Fruit fly (Drosophila melanogaster) whole organism, wandering third instar larva: ENCODE measurements around the gene RpS7.

ENCODE experiments used
- Abd-B ChIP-seq: fragments of >200 bp; optimal IDR thresholded peaks from 2 replicates; lab custom pipeline; 2017; ENCODE audit warnings: missing biosample characterization, missing genetic modification characterization
- CG32264 ChIP-seq: fragments of 200-800 bp; sonication (Bioruptor generic); optimal IDR thresholded peaks from 2 replicates; lab custom pipeline; 2016; ENCODE audit warnings: missing biosample characterization, missing genetic modification characterization
- CG9705 ChIP-seq: fragments of 200-800 bp; sonication (Bioruptor generic); optimal IDR thresholded peaks from 2 replicates; lab custom pipeline; 2018; ENCODE audit warnings: missing biosample characterization, mild to moderate bottlenecking, missing genetic modification characterization
- CrebA ChIP-seq: fragments of 200-800 bp; sonication (Bioruptor generic); optimal IDR thresholded peaks from 2 replicates; lab custom pipeline; 2016; ENCODE audit warnings: missing biosample characterization, mild to moderate bottlenecking, missing genetic modification characterization, borderline replicate concordance
- Dfd ChIP-seq: fragments of >200 bp; optimal IDR thresholded peaks from 2 replicates; lab custom pipeline; 2017; ENCODE audit warnings: missing biosample characterization, missing genetic modification characterization
- Dif ChIP-seq: fragments of 200-275, 200-300 bp; sonication (Bioruptor generic); optimal IDR thresholded peaks from 2 replicates; lab custom pipeline; 2018; ENCODE audit warnings: missing biosample characterization, missing genetic modification characterization; ENCODE audit not compliant: partially characterized antibody
- HLH106 ChIP-seq: fragments of 200-800 bp; optimal IDR thresholded peaks from 3 replicates; lab custom pipeline; 2019; ENCODE audit warnings: missing biosample characterization, mild to moderate bottlenecking, missing genetic modification characterization, moderate library complexity
- Hnf4 ChIP-seq: fragments of 200-800 bp; sonication (Bioruptor generic); optimal IDR thresholded peaks from 2 replicates; lab custom pipeline; 2016; ENCODE audit warnings: missing biosample characterization, mild to moderate bottlenecking, missing genetic modification characterization
- Hr78 ChIP-seq: fragments of >200 bp; optimal IDR thresholded peaks from 2 replicates; lab custom pipeline; 2017; ENCODE audit warnings: missing biosample characterization, missing genetic modification characterization
- Hr83 ChIP-seq: fragments of 200-300 bp; sonication (Bioruptor generic); optimal IDR thresholded peaks from 2 replicates; lab custom pipeline; 2016; ENCODE audit warnings: missing biosample characterization, mild to moderate bottlenecking, missing genetic modification characterization, moderate library complexity; ENCODE audit not compliant: poor library complexity, severe bottlenecking
- Jra ChIP-seq: sonication (Bioruptor generic); optimal IDR thresholded peaks from 2 replicates; lab custom pipeline; 2016; ENCODE audit warnings: missing biosample characterization, missing genetic modification characterization
- Mio ChIP-seq: sonication (Bioruptor generic); optimal IDR thresholded peaks from 2 replicates; lab custom pipeline; 2016; ENCODE audit warnings: missing biosample characterization, missing genetic modification characterization
- Myc ChIP-seq: fragments of >200 bp; optimal IDR thresholded peaks from 2 replicates; lab custom pipeline; 2017
- N ChIP-seq: fragments of >200 bp; optimal IDR thresholded peaks from 2 replicates; lab custom pipeline; 2018; ENCODE audit warnings: missing biosample characterization, missing external identifiers, missing genetic modification characterization
- OdsH ChIP-seq: fragments of 200-800 bp; sonication (Bioruptor generic); optimal IDR thresholded peaks from 2 replicates; lab custom pipeline; 2016; ENCODE audit warnings: missing biosample characterization, mild to moderate bottlenecking, missing genetic modification characterization
- Rel ChIP-seq, 2 experiments: fragments of 200-800 bp; sonication (Bioruptor generic) in 1 of 2; optimal IDR thresholded peaks; 2 replicates in 1 of 2; 3 replicates in 1 of 2; lab custom pipeline; 2016 to 2019; ENCODE audit warnings: mild to moderate bottlenecking in 2 of 2, missing biosample characterization in 2 of 2, missing genetic modification characterization in 2 of 2, moderate library complexity in 1 of 2
- Sp1 ChIP-seq: fragments of 200-800 bp; sonication (Bioruptor generic); optimal IDR thresholded peaks from 3 replicates; lab custom pipeline; 2019; ENCODE audit warnings: missing biosample characterization, mild to moderate bottlenecking, missing genetic modification characterization, moderate library complexity
- Vsx2 ChIP-seq: fragments of 200-300, 225-300 bp; sonication (Bioruptor generic); optimal IDR thresholded peaks from 2 replicates; lab custom pipeline; 2018; ENCODE audit warnings: missing biosample characterization, missing genetic modification characterization; ENCODE audit not compliant: partially characterized antibody
- br ChIP-seq: fragments of 200-800 bp; sonication (Bioruptor generic); optimal IDR thresholded peaks from 2 replicates; lab custom pipeline; 2016; ENCODE audit warnings: missing biosample characterization, missing genetic modification characterization
- brk ChIP-seq: fragments of 200-800 bp; sonication (Bioruptor generic); optimal IDR thresholded peaks from 2 replicates; lab custom pipeline; 2016; ENCODE audit warnings: missing biosample characterization, mild to moderate bottlenecking, missing genetic modification characterization
- dl ChIP-seq, 2 experiments: fragments of 175-275, 200-275 bp in 1 of 2; fragments of 200-275 bp in 1 of 2; sonication (Bioruptor generic); optimal IDR thresholded peaks; lab custom pipeline; 2018; ENCODE audit warnings: mild to moderate bottlenecking in 2 of 2, missing biosample characterization in 2 of 2, missing genetic modification characterization in 2 of 2, moderate library complexity in 2 of 2; ENCODE audit not compliant: partially characterized antibody in 2 of 2, insufficient read depth in 1 of 2
- dmrt93B ChIP-seq: fragments of 200-800 bp; sonication (Bioruptor generic); optimal IDR thresholded peaks from 2 replicates; lab custom pipeline; 2018; ENCODE audit warnings: missing biosample characterization, mild to moderate bottlenecking, missing genetic modification characterization
- dsf ChIP-seq: sonication (Bioruptor generic); optimal IDR thresholded peaks from 2 replicates; lab custom pipeline; 2016; ENCODE audit warnings: missing biosample characterization, missing genetic modification characterization, borderline replicate concordance
- ey ChIP-seq: fragments of 200-800 bp; sonication (Bioruptor generic); optimal IDR thresholded peaks from 2 replicates; lab custom pipeline; 2016; ENCODE audit warnings: missing biosample characterization, missing genetic modification characterization
- foxo ChIP-seq, 2 experiments: fragments of 200-800 bp; sonication (Bioruptor generic); optimal IDR thresholded peaks; 2 replicates in 1 of 2; 3 replicates in 1 of 2; lab custom pipeline; 2016 to 2017; ENCODE audit warnings: missing biosample characterization in 2 of 2, missing genetic modification characterization in 2 of 2
- fru ChIP-seq: fragments of 200-800 bp; sonication (Bioruptor generic); optimal IDR thresholded peaks from 3 replicates; lab custom pipeline; 2016; ENCODE audit warnings: missing biosample characterization, mild to moderate bottlenecking, missing genetic modification characterization
- h ChIP-seq: fragments of 200-800 bp; sonication (Bioruptor generic); optimal IDR thresholded peaks from 3 replicates; lab custom pipeline; 2016; ENCODE audit warnings: missing biosample characterization, mild to moderate bottlenecking, missing genetic modification characterization
- jim ChIP-seq: fragments of 175-275, 200-325 bp; sonication (Bioruptor generic); optimal IDR thresholded peaks from 2 replicates; lab custom pipeline; 2016; ENCODE audit warnings: missing biosample characterization, mild to moderate bottlenecking, missing genetic modification characterization
- lola ChIP-seq: fragments of >200 bp; optimal IDR thresholded peaks from 2 replicates; lab custom pipeline; 2017; ENCODE audit warnings: missing biosample characterization, missing genetic modification characterization
- psq ChIP-seq: fragments of 200-800 bp; sonication (Bioruptor generic); optimal IDR thresholded peaks from 3 replicates; lab custom pipeline; 2017; ENCODE audit warnings: missing biosample characterization, mild to moderate bottlenecking, missing genetic modification characterization, moderate library complexity
- rgr ChIP-seq: fragments of 200-800 bp; sonication (Bioruptor generic); optimal IDR thresholded peaks from 3 replicates; lab custom pipeline; 2016; ENCODE audit warnings: missing biosample characterization, mild to moderate bottlenecking, missing genetic modification characterization
- sage ChIP-seq: fragments of 200-800 bp; sonication (Bioruptor generic); optimal IDR thresholded peaks from 2 replicates; lab custom pipeline; 2016; ENCODE audit warnings: missing biosample characterization, mild to moderate bottlenecking, missing genetic modification characterization
- sv ChIP-seq: fragments of 200-800 bp; sonication (Bioruptor generic); optimal IDR thresholded peaks from 3 replicates; lab custom pipeline; 2016; ENCODE audit warnings: missing biosample characterization, missing genetic modification characterization
- tai ChIP-seq: sonication (Bioruptor generic); optimal IDR thresholded peaks from 2 replicates; lab custom pipeline; 2016; ENCODE audit warnings: missing biosample characterization, missing genetic modification characterization
- usp ChIP-seq: fragments of >200 bp; optimal IDR thresholded peaks from 2 replicates; lab custom pipeline; 2017; ENCODE audit warnings: missing biosample characterization, missing genetic modification characterization
- woc ChIP-seq: sonication (Bioruptor generic); optimal IDR thresholded peaks from 2 replicates; lab custom pipeline; 2016; ENCODE audit warnings: missing biosample characterization, mild to moderate bottlenecking, missing genetic modification characterization

Gene RpS7

DNA sequence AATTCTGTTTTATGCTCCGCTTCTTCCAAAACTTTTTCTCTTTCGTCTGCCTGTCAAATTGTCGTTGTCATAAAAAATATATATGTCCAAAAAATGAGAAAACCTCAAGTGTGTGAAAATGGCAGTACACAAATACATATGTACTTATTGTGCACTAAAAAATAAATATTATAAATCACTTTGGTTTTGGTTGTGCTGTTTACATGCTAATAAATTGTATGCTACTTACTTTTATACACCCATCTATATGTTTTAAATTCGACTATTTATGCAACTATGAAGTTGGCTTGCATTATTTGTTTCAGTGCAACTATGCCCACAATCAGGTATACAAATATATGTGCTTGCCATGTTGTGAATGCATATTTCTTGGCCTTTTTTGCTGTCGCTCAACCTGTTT is 48.8 kb upstream of the RpS7 start:
- TF ChIP-seq tai (GFP tag; lab: Kevin White, UChicago) (no peak), woc (GFP tag; lab: Kevin White, UChicago) (peak; percentile 83), HLH106 (peak; percentile 94), Rel (GFP tag; optimal IDR thresholded peaks at IDR 0.05; lab: Kevin White, UChicago) (peak; percentile 70), Rel (tag; optimal IDR thresholded peaks at IDR 0.05; lab: Kevin White, UChicago) (peak; percentile 49), N (no peak), CrebA (peak; percentile 74), sage (GFP tag; lab: Kevin White, UChicago) (peak; percentile 78), Vsx2 (GFP tag; lab: Kevin White, UChicago) (no peak), fru (peak; percentile 96), Jra (GFP tag; lab: Kevin White, UChicago) (peak; percentile 79), jim (GFP tag; lab: Kevin White, UChicago) (no peak), Sp1 (GFP tag; lab: Kevin White, UChicago) (peak; percentile 86), rgr (peak; percentile 91), Hnf4 (GFP tag; lab: Kevin White, UChicago) (peak; percentile 88), h (GFP tag; lab: Kevin White, UChicago) (peak; percentile 96), Hr78 (GFP tag; lab: Kevin White, UChicago) (no peak), ey (GFP tag; lab: Kevin White, UChicago) (peak; percentile 86), CG9705 (GFP tag; lab: Kevin White, UChicago) (no peak), foxo (GFP tag; optimal IDR thresholded peaks at IDR 0.05; lab: Kevin White, UChicago) (peak in 1 of 2 experiments; percentile 92), lola (no peak), OdsH (GFP tag; lab: Kevin White, UChicago) (peak; percentile 93), Myc (lab: Kevin White, UChicago) (no peak), sv (GFP tag; lab: Kevin White, UChicago) (no peak), br (GFP tag; lab: Kevin White, UChicago) (peak; percentile 87), dsf (peak; percentile 23), Hr83 (GFP tag; lab: Kevin White, UChicago) (no peak), dmrt93B (GFP tag; lab: Kevin White, UChicago) (peak; percentile 63), brk (peak; percentile 82), Dfd (no peak), psq (peak; percentile 89)
- TF ChIP-seq, all 38 proteins: peak for 19

DNA sequence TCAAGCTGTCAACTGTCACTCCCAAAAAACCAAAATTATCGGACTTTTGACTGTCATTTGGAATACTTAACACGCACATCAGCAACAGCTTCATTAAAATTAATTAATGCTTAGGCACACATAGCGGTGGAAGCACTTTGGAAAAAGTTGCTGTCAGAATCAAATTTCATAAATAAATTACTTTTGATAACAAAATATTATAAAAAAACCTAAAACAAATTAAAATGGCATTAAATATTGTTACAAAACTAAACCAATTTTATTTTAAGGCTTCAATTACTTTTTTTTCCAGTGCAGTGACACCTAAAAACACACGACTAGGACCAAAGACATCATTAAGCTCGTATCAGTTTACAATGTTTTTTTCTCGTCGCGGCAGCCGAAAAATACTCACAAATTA is 47.4 kb upstream of the RpS7 start:
- TF ChIP-seq HLH106 (peak; percentile 66), tai (GFP tag; lab: Kevin White, UChicago) (no peak), CG32264 (no peak), sage (GFP tag; lab: Kevin White, UChicago) (no peak), OdsH (GFP tag; lab: Kevin White, UChicago) (peak; percentile 29), N (no peak), brk (no peak), CrebA (no peak), woc (GFP tag; lab: Kevin White, UChicago) (no peak), br (GFP tag; lab: Kevin White, UChicago) (peak; percentile 14), Myc (lab: Kevin White, UChicago) (no peak), Sp1 (GFP tag; lab: Kevin White, UChicago) (peak; percentile 59), Vsx2 (GFP tag; lab: Kevin White, UChicago) (no peak), ey (GFP tag; lab: Kevin White, UChicago) (no peak), Mio (GFP tag; lab: Kevin White, UChicago) (no peak), foxo (GFP tag; optimal IDR thresholded peaks at IDR 0.05; lab: Kevin White, UChicago) (peak in 1 of 2 experiments; percentile 39), h (GFP tag; lab: Kevin White, UChicago) (peak; percentile 71), dl (GFP tag; optimal IDR thresholded peaks at IDR 0.05; lab: Kevin White, UChicago; ENCODE audit: insufficient read depth in 1 of 2, partially characterized antibody in 2 of 2) (no peak), lola (no peak), Dfd (no peak), Hr78 (GFP tag; lab: Kevin White, UChicago) (no peak), jim (GFP tag; lab: Kevin White, UChicago) (no peak), fru (peak; percentile 21), Abd-B (no peak), sv (GFP tag; lab: Kevin White, UChicago) (no peak), Dif (GFP tag; lab: Kevin White, UChicago) (no peak), usp (GFP tag; lab: Kevin White, UChicago) (no peak), Jra (GFP tag; lab: Kevin White, UChicago) (no peak), Hnf4 (GFP tag; lab: Kevin White, UChicago) (no peak), Hr83 (GFP tag; lab: Kevin White, UChicago) (no peak), rgr (peak; percentile 43), Rel (GFP tag; optimal IDR thresholded peaks at IDR 0.05; lab: Kevin White, UChicago) (no peak), Rel (tag; optimal IDR thresholded peaks at IDR 0.05; lab: Kevin White, UChicago) (no peak), dmrt93B (GFP tag; lab: Kevin White, UChicago) (peak; percentile 26)
- TF ChIP-seq, all 38 proteins: peak for 9
